Fruit fly (Drosophila melanogaster) whole organism, embryonic: ENCODE measurements around the gene CG2841.

Experiments
- Bteb2 ChIP-seq: fragments of 200-800 bp; sonication (Bioruptor generic); optimal IDR thresholded peaks from 2 replicates; lab custom pipeline; 2016; ENCODE audit warnings: missing biosample characterization, missing genetic modification characterization
- CG10431 ChIP-seq: fragments of 200-800 bp; sonication (Bioruptor generic); optimal IDR thresholded peaks from 3 replicates; lab custom pipeline; 2018; ENCODE audit warnings: missing biosample characterization, mild to moderate bottlenecking, missing genetic modification characterization
- CG10979 ChIP-seq: fragments of 200-800 bp; sonication (Bioruptor generic); optimal IDR thresholded peaks from 2 replicates; lab custom pipeline; 2018; ENCODE audit warnings: missing biosample characterization, mild to moderate bottlenecking, missing genetic modification characterization, moderate library complexity
- CG12219 ChIP-seq: fragments of 200-800 bp; sonication (Bioruptor generic); optimal IDR thresholded peaks from 3 replicates; lab custom pipeline; 2018; ENCODE audit warnings: missing biosample characterization, mild to moderate bottlenecking, missing genetic modification characterization
- CG12942 ChIP-seq: fragments of 200-800 bp; sonication (Bioruptor generic); optimal IDR thresholded peaks from 3 replicates; lab custom pipeline; 2016; ENCODE audit warnings: missing biosample characterization, missing genetic modification characterization
- CG13296 ChIP-seq: fragments of 200-800 bp; sonication (Bioruptor generic); optimal IDR thresholded peaks from 3 replicates; lab custom pipeline; 2018; ENCODE audit warnings: missing biosample characterization, mild to moderate bottlenecking, missing genetic modification characterization
- CG14050 ChIP-seq: fragments of 200-800 bp; sonication (Bioruptor generic); IDR thresholded peaks from 3 replicates; pipeline ENCODE4 v1.3.6; 2022; ENCODE audit warnings: missing biosample characterization, missing genetic modification characterization
- CG14860 ChIP-seq: fragments of 200-800 bp; sonication (Bioruptor generic); IDR thresholded peaks from 3 replicates; pipeline ENCODE4 v1.3.6; 2022; ENCODE audit warnings: missing biosample characterization, missing genetic modification characterization; ENCODE audit not compliant: partially characterized antibody
- CG15479 ChIP-seq: fragments of 200-800 bp; sonication (Bioruptor generic); optimal IDR thresholded peaks from 3 replicates; lab custom pipeline; 2019; ENCODE audit warnings: missing biosample characterization, mild to moderate bottlenecking, missing genetic modification characterization, moderate library complexity
- CG15696 ChIP-seq: fragments of 200-800 bp; sonication (Bioruptor generic); optimal IDR thresholded peaks from 2 replicates; lab custom pipeline; 2019; ENCODE audit warnings: missing biosample characterization, mild to moderate bottlenecking, missing genetic modification characterization, moderate library complexity
- CG30431 ChIP-seq: fragments of 200-800 bp; sonication (Bioruptor generic); optimal IDR thresholded peaks from 2 replicates; lab custom pipeline; 2017; ENCODE audit warnings: missing biosample characterization, missing genetic modification characterization
- CG34376 ChIP-seq: fragments of 200-800 bp; sonication (Bioruptor generic); optimal IDR thresholded peaks from 2 replicates; lab custom pipeline; 2018; ENCODE audit warnings: missing biosample characterization, mild to moderate bottlenecking, missing genetic modification characterization
- CG43689 ChIP-seq: fragments of 200-800 bp; sonication (Bioruptor generic); IDR thresholded peaks from 2 replicates; pipeline ENCODE4 v1.3.6; 2022; ENCODE audit warnings: missing biosample characterization, missing genetic modification characterization
- CG4617 ChIP-seq: fragments of 200-800 bp; sonication (Bioruptor generic); optimal IDR thresholded peaks from 3 replicates; lab custom pipeline; 2016; ENCODE audit warnings: missing biosample characterization, missing genetic modification characterization, borderline replicate concordance
- CG7357 ChIP-seq: fragments of 200-800 bp; sonication (Bioruptor generic); IDR thresholded peaks from 3 replicates; pipeline ENCODE4 v1.3.6; 2022; ENCODE audit warnings: missing biosample characterization, missing genetic modification characterization
- CG9215 ChIP-seq: fragments of 200-800 bp; sonication (Bioruptor generic); IDR thresholded peaks from 2 replicates; pipeline ENCODE4 v1.3.6; 2022; ENCODE audit warnings: missing biosample characterization, missing genetic modification characterization
- D19A ChIP-seq: fragments of 200-800 bp; optimal IDR thresholded peaks from 3 replicates; lab custom pipeline; 2019; ENCODE audit warnings: missing biosample characterization, mild to moderate bottlenecking, missing genetic modification characterization, moderate library complexity
- Dfd ChIP-seq, 2 experiments: fragments of >200 bp; optimal IDR thresholded peaks; 2 replicates each; lab custom pipeline; 2017; ENCODE audit warnings: missing biosample characterization in 2 of 2, missing genetic modification characterization in 2 of 2
- Dip3 ChIP-seq: fragments of 200-800 bp; sonication (Bioruptor generic); optimal IDR thresholded peaks from 3 replicates; lab custom pipeline; 2016; ENCODE audit warnings: missing biosample characterization, missing genetic modification characterization
- Drgx ChIP-seq: fragments of 200-800 bp; sonication (Bioruptor generic); IDR thresholded peaks from 2 replicates; pipeline ENCODE4 v1.3.6; 2022; ENCODE audit warnings: missing biosample characterization, missing genetic modification characterization
- E2f2 ChIP-seq: fragments of 200-800 bp; sonication (Bioruptor generic); IDR thresholded peaks from 2 replicates; pipeline ENCODE4 v1.3.6; 2022; ENCODE audit warnings: missing biosample characterization, missing genetic modification characterization
- HLH4C ChIP-seq: fragments of 200-800 bp; sonication (Bioruptor generic); IDR thresholded peaks from 3 replicates; pipeline ENCODE4 v1.3.6; 2022; ENCODE audit warnings: missing biosample characterization, missing genetic modification characterization; ENCODE audit not compliant: partially characterized antibody
- HmgD ChIP-seq: fragments of 200-800 bp; sonication (Bioruptor generic); optimal IDR thresholded peaks from 3 replicates; lab custom pipeline; 2016; ENCODE audit warnings: missing biosample characterization, missing genetic modification characterization
- Med ChIP-seq: fragments of 200-800 bp; sonication (Bioruptor generic); peaks from one replicate; lab custom pipeline; 2016; ENCODE audit warnings: missing biosample characterization, missing genetic modification characterization, mild to moderate bottlenecking, inconsistent platforms, moderate library complexity
- Mes4 ChIP-seq: fragments of 200-800 bp; sonication (Bioruptor generic); optimal IDR thresholded peaks from 2 replicates; lab custom pipeline; 2016; ENCODE audit warnings: missing biosample characterization, missing genetic modification characterization
- NFAT ChIP-seq: fragments of 200-800 bp; sonication (Bioruptor generic); IDR thresholded peaks from 2 replicates; pipeline ENCODE4 v1.3.6; 2022; ENCODE audit warnings: missing biosample characterization, missing genetic modification characterization
- Oaz ChIP-seq: fragments of 200-800 bp; sonication (Bioruptor generic); IDR thresholded peaks from 2 replicates; pipeline ENCODE4 v1.3.6; 2022; ENCODE audit warnings: missing biosample characterization, missing genetic modification characterization
- TFAM ChIP-seq: fragments of 200-800 bp; sonication (Bioruptor generic); optimal IDR thresholded peaks from 2 replicates; lab custom pipeline; 2017; ENCODE audit warnings: missing biosample characterization, missing genetic modification characterization, inconsistent platforms
- Xbp1 ChIP-seq: fragments of 200-800 bp; sonication (Bioruptor generic); optimal IDR thresholded peaks from 3 replicates; lab custom pipeline; 2016; ENCODE audit warnings: missing biosample characterization, mild to moderate bottlenecking, missing genetic modification characterization
- al ChIP-seq: fragments of 200-800 bp; sonication (Bioruptor generic); IDR thresholded peaks from 2 replicates; pipeline ENCODE4 v1.3.6; 2022; ENCODE audit warnings: missing biosample characterization, missing genetic modification characterization
- bsh ChIP-seq, 2 experiments: fragments of 200-800 bp; sonication (Bioruptor generic); optimal IDR thresholded peaks; 2 replicates each; lab custom pipeline; 2017 to 2018; ENCODE audit warnings: mild to moderate bottlenecking in 2 of 2, missing biosample characterization in 2 of 2, missing genetic modification characterization in 2 of 2, moderate library complexity in 1 of 2
- cas ChIP-seq: fragments of 200-800 bp; sonication (Bioruptor generic); IDR thresholded peaks from 2 replicates; pipeline ENCODE4 v1.3.6; 2022; ENCODE audit warnings: missing biosample characterization, missing genetic modification characterization
- chif ChIP-seq, 2 experiments: fragments of 200-800 bp; sonication (Bioruptor generic); optimal IDR thresholded peaks; 3 replicates each; lab custom pipeline; 2016; ENCODE audit warnings: missing biosample characterization in 2 of 2, missing genetic modification characterization in 2 of 2
- chinmo ChIP-seq: fragments of 200-800 bp; sonication (Bioruptor generic); IDR thresholded peaks from 4 replicates; pipeline ENCODE4 v1.3.6; 2022; ENCODE audit warnings: missing biosample characterization, missing genetic modification characterization; ENCODE audit not compliant: partially characterized antibody
- ewg ChIP-seq: fragments of 200-800 bp; sonication (Bioruptor generic); optimal IDR thresholded peaks from 3 replicates; lab custom pipeline; 2017; ENCODE audit warnings: mild to moderate bottlenecking, missing biosample characterization, missing genetic modification reagents, missing genetic modification characterization
- gce ChIP-seq: fragments of 200-800 bp; sonication (Bioruptor generic); IDR thresholded peaks from 3 replicates; pipeline ENCODE4 v1.3.6; 2022; ENCODE audit warnings: missing biosample characterization, missing genetic modification characterization
- gem ChIP-seq: fragments of 200-800 bp; sonication (Bioruptor generic); optimal IDR thresholded peaks from 2 replicates; lab custom pipeline; 2019; ENCODE audit warnings: missing biosample characterization, mild to moderate bottlenecking, missing genetic modification characterization, moderate library complexity
- hb ChIP-seq: fragments of 200-800 bp; sonication (Bioruptor generic); IDR thresholded peaks from 3 replicates; pipeline ENCODE4 v1.3.6; 2022; ENCODE audit warnings: missing biosample characterization, missing genetic modification characterization; ENCODE audit not compliant: partially characterized antibody
- hth ChIP-seq: fragments of >200 bp; optimal IDR thresholded peaks from 2 replicates; lab custom pipeline; 2017; ENCODE audit warnings: inconsistent platforms
- lmd ChIP-seq: fragments of 200-800 bp; sonication (Bioruptor generic); IDR thresholded peaks from 2 replicates; pipeline ENCODE4 v1.3.6; 2022; ENCODE audit warnings: missing biosample characterization, missing genetic modification characterization
- mirr ChIP-seq: fragments of 200-800 bp; sonication (Bioruptor generic); optimal IDR thresholded peaks from 3 replicates; lab custom pipeline; 2018; ENCODE audit warnings: missing biosample characterization, mild to moderate bottlenecking, missing genetic modification characterization
- nmo ChIP-seq: fragments of 200-800 bp; sonication (Bioruptor generic); optimal IDR thresholded peaks from 2 replicates; lab custom pipeline; 2018; ENCODE audit warnings: missing biosample characterization, mild to moderate bottlenecking, missing genetic modification characterization, moderate library complexity
- pan ChIP-seq, 4 experiments: fragments of >200 bp in 3 of 4; fragments of 200-800 bp in 1 of 4; sonication (Bioruptor generic) in 1 of 4; optimal IDR thresholded peaks in 3 of 4; IDR thresholded peaks in 1 of 4; 2 replicates each; pipeline versions ENCODE4 v1.3.6 to Lab custom; 2017 to 2022; ENCODE audit warnings: missing biosample characterization in 2 of 4, missing genetic modification characterization in 2 of 4, mixed read lengths in 1 of 4
- pzg ChIP-seq: fragments of 200-800 bp; sonication (Bioruptor generic); optimal IDR thresholded peaks from 3 replicates; lab custom pipeline; 2018; ENCODE audit warnings: missing biosample characterization, mild to moderate bottlenecking, missing genetic modification characterization, moderate library complexity
- ro ChIP-seq: fragments of 200-800 bp; sonication (Bioruptor generic); IDR thresholded peaks from 2 replicates; pipeline ENCODE4 v1.3.6; 2022; ENCODE audit warnings: missing biosample characterization, missing genetic modification characterization
- sens-2 ChIP-seq: fragments of 200-800 bp; sonication (Bioruptor generic); IDR thresholded peaks from 2 replicates; pipeline ENCODE4 v1.3.6; 2022; ENCODE audit warnings: missing biosample characterization, missing genetic modification characterization
- slp2 ChIP-seq: fragments of 200-800 bp; sonication (Bioruptor generic); optimal IDR thresholded peaks from 2 replicates; lab custom pipeline; 2016; ENCODE audit warnings: missing biosample characterization, missing genetic modification characterization
- sqz ChIP-seq: fragments of 200-800 bp; sonication (Bioruptor generic); optimal IDR thresholded peaks from 3 replicates; lab custom pipeline; 2018; ENCODE audit warnings: missing biosample characterization, mild to moderate bottlenecking, missing genetic modification characterization
- sug ChIP-seq: fragments of 200-800 bp; optimal IDR thresholded peaks from 2 replicates; lab custom pipeline; 2019; ENCODE audit warnings: missing biosample characterization, mild to moderate bottlenecking, missing genetic modification characterization, moderate library complexity

Gene CG2841

dm6 chrX:2396204-2396882, 30.2 kb upstream of the CG2841 start (continued):
- peak; percentile 9 for TF ChIP-seq CG30431 (GFP tag; lab: Kevin White, UChicago)
- no peak for TF ChIP-seq slp2 (GFP tag; lab: Kevin White, UChicago)
- 0 out of 2 replicates have a peak, but pooled peaks have one; percentile 18 for TF ChIP-seq E2f2 (GFP tag; lab: Robert Waterston, UW)
- TF ChIP-seq CG34376 (GFP tag; lab: Kevin White, UChicago) = no peak
- no peak for TF ChIP-seq CG12942 (GFP tag; lab: Kevin White, UChicago)
- TF ChIP-seq HLH4C (GFP tag; lab: Robert Waterston, UW) = no peak
- TF ChIP-seq cas (GFP tag; lab: Robert Waterston, UW) = no peak
- no peak for TF ChIP-seq CG43689 (GFP tag; lab: Robert Waterston, UW)
- TF ChIP-seq CG12219 (GFP tag; lab: Kevin White, UChicago) = peak; percentile 29
- TF ChIP-seq CG9215 = no peak
- no peak for TF ChIP-seq mirr (GFP tag; lab: Kevin White, UChicago)
- no peak; the same call in 1 of the 2 replicates for TF ChIP-seq sens-2 (GFP tag; lab: Robert Waterston, UW)
- TF ChIP-seq pan (optimal IDR thresholded peaks at IDR 0.05; lab: Kevin White, UChicago) = no peak
- peak in 1 of 2 experiments; percentile 51 for TF ChIP-seq pan (GFP tag; optimal IDR thresholded peaks at IDR 0.05 in 1 of 2, IDR thresholded peaks at IDR 0.05 in 1 of 2)
- no peak for TF ChIP-seq Drgx (GFP tag; lab: Robert Waterston, UW)
- no peak for TF ChIP-seq Dfd (GFP tag; optimal IDR thresholded peaks at IDR 0.05; lab: Kevin White, UChicago)
- no peak for TF ChIP-seq Mes4
- no peak for TF ChIP-seq TFAM (GFP tag; lab: Kevin White, UChicago)
- TF ChIP-seq gce (GFP tag; lab: Robert Waterston, UW) = no peak
- no peak for TF ChIP-seq CG13296 (GFP tag; lab: Kevin White, UChicago)
- TF ChIP-seq Xbp1 (GFP tag; lab: Kevin White, UChicago) = peak; percentile 30
- peak; percentile 58 for TF ChIP-seq D19A (tag; lab: Kevin White, UChicago)
- peak; percentile 73 for TF ChIP-seq CG10979
- no peak for TF ChIP-seq CG15479
- TF ChIP-seq CG4617 = no peak
- TF ChIP-seq Dip3 (GFP tag; lab: Kevin White, UChicago) = no peak
- no peak for TF ChIP-seq Oaz (GFP tag; lab: Robert Waterston, UW)
- no peak for TF ChIP-seq Med (GFP tag; lab: Kevin White, UChicago)
- peak; percentile 29; the same call in 1 of the 2 replicates for TF ChIP-seq lmd
- peak; percentile 68 for TF ChIP-seq sqz (GFP tag; lab: Kevin White, UChicago)
- no peak for TF ChIP-seq hb
- TF ChIP-seq ro = no peak
- TF ChIP-seq CG7357 (GFP tag; lab: Robert Waterston, UW) = 0 out of 3 replicates have a peak, but pooled peaks have one; percentile 15
- TF ChIP-seq nmo (GFP tag; lab: Kevin White, UChicago) = peak; percentile 77
- no peak for TF ChIP-seq sug (tag; lab: Kevin White, UChicago)
- no peak for TF ChIP-seq HmgD (GFP tag; lab: Kevin White, UChicago)
- TF ChIP-seq ewg (GFP tag; lab: Kevin White, UChicago) = peak; percentile 37
- no peak for TF ChIP-seq hth (lab: Kevin White, UChicago)
- TF ChIP-seq bsh (GFP tag; optimal IDR thresholded peaks at IDR 0.05; lab: Kevin White, UChicago) = peak in 1 of 2 experiments; percentile 73
- TF ChIP-seq CG14860 (GFP tag; lab: Robert Waterston, UW) = no peak
- TF ChIP-seq chinmo (GFP tag; lab: Robert Waterston, UW) = no peak
- TF ChIP-seq CG14050 (GFP tag; lab: Robert Waterston, UW) = no peak
- TF ChIP-seq Bteb2 = no peak
- peak in 1 of 2 experiments; percentile 27 for TF ChIP-seq chif (GFP tag; optimal IDR thresholded peaks at IDR 0.05; lab: Kevin White, UChicago)
- no peak for TF ChIP-seq pzg (GFP tag; lab: Kevin White, UChicago)
- TF ChIP-seq al (GFP tag; lab: Robert Waterston, UW) = no peak
- TF ChIP-seq CG15696 (tag; lab: Kevin White, UChicago) = peak; percentile 45
- TF ChIP-seq NFAT (GFP tag; lab: Robert Waterston, UW) = no peak
- TF ChIP-seq CG10431 (GFP tag; lab: Kevin White, UChicago) = no peak
- TF ChIP-seq gem (tag; lab: Kevin White, UChicago) = peak; percentile 74
